Fruit fly (Drosophila melanogaster) whole organism, prepupa: ENCODE results near the gene sofe.

Experiments
- Blimp-1 ChIP-seq: fragments of 200-800 bp; sonication (Bioruptor generic); optimal IDR thresholded peaks from 3 replicates; lab custom pipeline; 2017; ENCODE audit warnings: missing biosample characterization, missing genetic modification characterization, mild to moderate bottlenecking, moderate library complexity, missing genetic modification reagents
- CG10631 ChIP-seq: fragments of 200-800 bp; sonication (Bioruptor generic); optimal IDR thresholded peaks from 2 replicates; lab custom pipeline; 2016; ENCODE audit warnings: missing biosample characterization, missing genetic modification characterization
- CG15336 ChIP-seq: fragments of 200-800 bp; sonication (Bioruptor generic); IDR thresholded peaks from 2 replicates; pipeline ENCODE4 v1.3.6; 2022; ENCODE audit warnings: missing biosample characterization, missing genetic modification characterization
- CG32006 ChIP-seq: fragments of 200-800 bp; sonication (Bioruptor generic); optimal IDR thresholded peaks from 3 replicates; lab custom pipeline; 2017; ENCODE audit warnings: missing biosample characterization, mild to moderate bottlenecking, missing genetic modification characterization
- CG3919 ChIP-seq: fragments of 200-800 bp; sonication (Bioruptor generic); optimal IDR thresholded peaks from 3 replicates; lab custom pipeline; 2016; ENCODE audit warnings: missing biosample characterization, missing genetic modification characterization
- CG6276 ChIP-seq: fragments of 200-800 bp; sonication (Bioruptor generic); optimal IDR thresholded peaks from 2 replicates; lab custom pipeline; 2017; ENCODE audit warnings: missing biosample characterization, mild to moderate bottlenecking, missing genetic modification characterization
- CG6792 ChIP-seq: fragments of 200-800 bp; sonication (Bioruptor generic); optimal IDR thresholded peaks from 3 replicates; lab custom pipeline; 2016; ENCODE audit warnings: missing biosample characterization, missing genetic modification characterization
- CG6808 ChIP-seq: fragments of 200-800 bp; sonication (Bioruptor generic); optimal IDR thresholded peaks from 3 replicates; lab custom pipeline; 2017; ENCODE audit warnings: missing biosample characterization, missing genetic modification characterization, mild to moderate bottlenecking, moderate library complexity, missing genetic modification reagents
- CG6854 ChIP-seq: fragments of 200-800 bp; sonication (Bioruptor generic); optimal IDR thresholded peaks from 2 replicates; lab custom pipeline; 2017; ENCODE audit warnings: missing biosample characterization, mild to moderate bottlenecking, missing genetic modification characterization
- Ets21C ChIP-seq: fragments of 200-800 bp; sonication (Bioruptor generic); optimal IDR thresholded peaks from 3 replicates; lab custom pipeline; 2016; ENCODE audit warnings: missing biosample characterization, missing genetic modification characterization
- Gug ChIP-seq: fragments of 200-800 bp; sonication (Bioruptor generic); IDR thresholded peaks from 2 replicates; pipeline ENCODE4 v1.3.6; 2022; ENCODE audit warnings: missing biosample characterization, missing genetic modification characterization
- cyc ChIP-seq: fragments of 200-800 bp; sonication (Bioruptor generic); optimal IDR thresholded peaks from 3 replicates; lab custom pipeline; 2016; ENCODE audit warnings: missing biosample characterization, missing genetic modification characterization
- dac ChIP-seq: fragments of 200-800 bp; sonication (Bioruptor generic); optimal IDR thresholded peaks from 2 replicates; lab custom pipeline; 2017; ENCODE audit warnings: missing biosample characterization, mild to moderate bottlenecking, missing genetic modification characterization

DNA sequence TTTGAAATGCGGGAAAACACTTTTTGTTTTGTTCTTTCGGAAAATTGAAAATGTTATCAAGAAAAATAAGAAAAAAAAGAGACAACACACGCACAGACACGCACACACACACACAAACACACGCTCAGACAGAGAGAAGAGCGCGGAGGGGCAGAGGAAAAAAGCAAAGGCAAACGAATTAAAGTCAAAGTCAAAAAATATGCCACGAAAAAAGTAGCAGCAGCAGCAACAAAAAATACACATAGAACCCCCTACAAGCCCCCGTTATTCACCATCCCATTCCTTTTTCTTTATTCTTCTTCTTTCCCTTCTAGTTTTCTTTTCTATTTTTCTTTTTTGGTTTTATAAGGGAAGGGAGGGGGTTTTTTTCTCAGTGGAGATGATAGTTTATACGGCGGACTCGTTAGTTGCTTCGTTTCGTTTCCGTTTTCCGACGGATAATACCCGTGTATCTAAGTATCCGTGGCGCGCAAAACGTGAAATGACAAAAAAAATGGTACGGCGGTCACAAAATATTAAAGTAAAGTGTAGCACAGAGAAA, 42.3 kb downstream of the sofe start:
- no peak for TF ChIP-seq Ets21C (GFP tag; lab: Kevin White, UChicago)
- no peak for TF ChIP-seq cyc (GFP tag; lab: Kevin White, UChicago)
- no peak for TF ChIP-seq CG3919 (GFP tag; lab: Kevin White, UChicago)
- no peak for TF ChIP-seq Gug (GFP tag; lab: Robert Waterston, UW)
- TF ChIP-seq CG15336, result no peak
- no peak for TF ChIP-seq CG6854 (GFP tag; lab: Kevin White, UChicago)
- TF ChIP-seq CG10631 (GFP tag; lab: Kevin White, UChicago), result no peak
- no peak for TF ChIP-seq Blimp-1 (GFP tag; lab: Kevin White, UChicago)
- no peak for TF ChIP-seq CG6792
- no peak for TF ChIP-seq CG6276 (GFP tag; lab: Kevin White, UChicago)
- no peak for TF ChIP-seq CG6808 (GFP tag; lab: Kevin White, UChicago)
- no peak for TF ChIP-seq CG32006 (GFP tag; lab: Kevin White, UChicago)
- no peak for TF ChIP-seq dac (GFP tag; lab: Kevin White, UChicago)
